Worm (Caenorhabditis elegans): Measurements from ENCODE around the gene tbc-16.

tbc-16 gene

ce11 chrX:5942171-5942570, 45.0 kb downstream of the tbc-16 start:
- TF ChIP-seq cnd-1 (tag; optimal IDR thresholded peaks at IDR 0.05) (no peak), ceh-83 (GFP tag; optimal IDR thresholded peaks at IDR 0.05) (no peak), nhr-12 (tag; optimal IDR thresholded peaks at IDR 0.05) (no peak), pha-4 (tag; optimal IDR thresholded peaks at IDR 0.05) (no peak), nhr-76 (tag; optimal IDR thresholded peaks at IDR 0.05) (no peak), hlh-1 (tag; optimal IDR thresholded peaks at IDR 0.05) (peak; percentile 31), mls-2 (tag; optimal IDR thresholded peaks at IDR 0.05) (no peak), mep-1 (tag; optimal IDR thresholded peaks at IDR 0.05) (no peak), M03D4.4 (tag; optimal IDR thresholded peaks at IDR 0.05) (no peak), sptf-1 (tag; optimal IDR thresholded peaks at IDR 0.05) (no peak), mab-5 (tag; optimal IDR thresholded peaks at IDR 0.05) (no peak), sem-2 (GFP tag; optimal IDR thresholded peaks at IDR 0.05) (no peak), tbx-8 (GFP tag; optimal IDR thresholded peaks at IDR 0.05) (no peak), unc-62 (GFP tag; optimal IDR thresholded peaks at IDR 0.05) (peak; percentile 21), ceh-39 (tag; optimal IDR thresholded peaks at IDR 0.05) (no peak), unc-120 (tag; optimal IDR thresholded peaks at IDR 0.05; ENCODE audit: poor library complexity, severe bottlenecking) (peak; percentile 47), nhr-28 (tag; optimal IDR thresholded peaks at IDR 0.05) (no peak), drap-1 (GFP tag; optimal IDR thresholded peaks at IDR 0.05) (no peak), bed-3 (GFP tag; optimal IDR thresholded peaks at IDR 0.05) (no peak), lin-13 (tag; optimal IDR thresholded peaks at IDR 0.05) (no peak), ceh-43 (GFP tag; optimal IDR thresholded peaks at IDR 0.05) (no peak), flh-1 (GFP tag; optimal IDR thresholded peaks at IDR 0.05) (no peak), nhr-237 (tag; optimal IDR thresholded peaks at IDR 0.05) (no peak), snpc-4 (tag; optimal IDR thresholded peaks at IDR 0.05) (no peak), ztf-11 (tag; optimal IDR thresholded peaks at IDR 0.05) (no peak)

- TF ChIP-seq snpc-4 (tag; optimal IDR thresholded peaks at IDR 0.05) = no peak
- TF ChIP-seq ceh-43 (GFP tag; optimal IDR thresholded peaks at IDR 0.05) = no peak
- TF ChIP-seq M03D4.4 (tag; optimal IDR thresholded peaks at IDR 0.05) = no peak
- TF ChIP-seq lin-32 (GFP tag; optimal IDR thresholded peaks at IDR 0.05) = no peak
- no peak for TF ChIP-seq nhr-237 (tag; optimal IDR thresholded peaks at IDR 0.05)
- TF ChIP-seq flh-1 (GFP tag; optimal IDR thresholded peaks at IDR 0.05) = no peak
- TF ChIP-seq sptf-1 (tag; optimal IDR thresholded peaks at IDR 0.05) = no peak
- no peak for TF ChIP-seq unc-39 (tag; optimal IDR thresholded peaks at IDR 0.05)
- TF ChIP-seq blmp-1 (tag; optimal IDR thresholded peaks at IDR 0.05) = no peak
- TF ChIP-seq mab-5 (tag; optimal IDR thresholded peaks at IDR 0.05) = no peak
Measured at ce11 chrX:5943908-5944307, 46.8 kb downstream of the tbc-16 start.

ce11 chrX:5944488-5944887, 47.4 kb downstream of the tbc-16 start, which contains the start of gene acs-17:
acs-17 (minus strand) TSS chrX:5944510.
- TF ChIP-seq zip-8 (tag; optimal IDR thresholded peaks at IDR 0.05) (no peak), nhr-76 (tag; optimal IDR thresholded peaks at IDR 0.05) (no peak), mls-2 (tag; optimal IDR thresholded peaks at IDR 0.05) (no peak), unc-120 (tag; optimal IDR thresholded peaks at IDR 0.05; ENCODE audit: poor library complexity, severe bottlenecking) (no peak), elt-3 (tag; optimal IDR thresholded peaks at IDR 0.05) (no peak), ces-1 (GFP tag; optimal IDR thresholded peaks at IDR 0.05) (no peak)

ce11 chrX:5948769-5949168, 51.6 kb downstream of the tbc-16 start, which contains the start of gene mig-23:
mig-23 (minus strand) TSS chrX:5948869.
- TF ChIP-seq flh-1 (GFP tag; optimal IDR thresholded peaks at IDR 0.05) (no peak), lin-13 (tag; optimal IDR thresholded peaks at IDR 0.05) (no peak), ces-1 (GFP tag; optimal IDR thresholded peaks at IDR 0.05) (no peak), unc-62 (GFP tag; optimal IDR thresholded peaks at IDR 0.05) (no peak), ham-2 (GFP tag; optimal IDR thresholded peaks at IDR 0.05) (no peak), nhr-12 (tag; optimal IDR thresholded peaks at IDR 0.05) (no peak), sptf-1 (tag; optimal IDR thresholded peaks at IDR 0.05) (no peak), lsy-2 (tag; optimal IDR thresholded peaks at IDR 0.05) (no peak), M03D4.4 (tag; optimal IDR thresholded peaks at IDR 0.05) (no peak), mep-1 (tag; optimal IDR thresholded peaks at IDR 0.05) (no peak), zip-8 (tag; optimal IDR thresholded peaks at IDR 0.05) (no peak)
